Worm (Caenorhabditis elegans): ENCODE results near the gene R13D7.2.

DNA sequence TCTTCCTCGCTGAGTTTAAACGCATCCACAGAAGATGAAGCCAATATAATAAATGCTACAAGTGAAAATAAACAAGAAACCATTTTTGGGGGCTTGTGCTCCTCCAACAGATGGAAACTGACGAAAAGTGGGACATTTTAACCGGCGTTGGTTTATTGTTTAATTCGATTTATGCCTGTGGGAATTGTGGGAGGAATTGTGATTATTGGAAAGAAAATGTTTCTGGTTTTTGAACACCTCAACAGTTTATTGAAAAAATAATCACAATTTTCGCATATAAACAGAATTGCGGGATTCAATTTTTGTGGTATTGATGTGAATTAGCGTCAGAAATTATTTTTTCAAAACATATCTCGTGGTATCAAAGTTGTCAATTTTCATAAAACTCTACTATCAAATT lies 44.5 kb downstream of the R13D7.2 start, which contains the start of gene try-8:
- TF ChIP-seq nhr-237 (tag; optimal IDR thresholded peaks at IDR 0.05) (no peak), fos-1 (tag; optimal IDR thresholded peaks at IDR 0.05) (no peak), egl-27 (tag; optimal IDR thresholded peaks at IDR 0.05) (no peak), ztf-11 (tag; optimal IDR thresholded peaks at IDR 0.05) (no peak), lin-39 (tag; optimal IDR thresholded peaks at IDR 0.05) (no peak), nhr-21 (tag; optimal IDR thresholded peaks at IDR 0.05) (no peak)
